Worm (Caenorhabditis elegans): ENCODE measurements around the gene C44H4.6.

DNA sequence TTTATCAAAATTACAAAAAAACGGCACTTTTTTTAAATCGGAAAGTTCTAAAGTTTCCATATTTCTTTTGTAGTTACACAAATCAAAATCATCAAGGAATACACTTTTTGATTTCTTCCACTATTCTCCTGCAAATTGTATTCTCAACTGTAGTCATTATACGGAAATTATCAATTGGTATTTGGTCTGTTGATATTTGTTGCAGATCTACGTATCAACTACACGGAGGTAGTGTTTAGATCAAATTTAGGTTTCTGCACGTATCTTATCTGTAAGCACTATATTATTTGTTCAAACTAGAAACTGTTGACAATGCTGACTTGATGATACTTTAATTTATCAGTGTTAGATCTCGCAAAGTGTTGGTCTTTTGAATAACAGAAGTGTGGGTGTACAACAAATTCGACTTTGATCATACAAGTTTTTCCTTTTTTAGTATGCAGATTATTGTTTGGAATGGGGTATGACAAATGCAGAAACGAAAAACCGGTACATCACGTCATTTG, 30.8 kb downstream of the C44H4.6 start:
- no peak for TF ChIP-seq tbx-11 (GFP tag; IDR thresholded peaks at IDR 0.05)
- TF ChIP-seq ama-1 (optimal IDR thresholded peaks at IDR 0.05), result no peak
- TF ChIP-seq ets-7 (tag; optimal IDR thresholded peaks at IDR 0.05), result no peak
- TF ChIP-seq scrt-1 (GFP tag; IDR thresholded peaks at IDR 0.05), result no peak
- TF ChIP-seq ceh-36 (tag; optimal IDR thresholded peaks at IDR 0.05), result no peak

All from whole organism, early embryonic.